Worm (Caenorhabditis elegans): ENCODE measurements around the gene K06H7.1.

- TF ChIP-seq him-1 (tag; optimal IDR thresholded peaks at IDR 0.05) = no peak
- TF ChIP-seq dao-5 (tag; optimal IDR thresholded peaks at IDR 0.05) = no peak
- TF ChIP-seq W03F9.2 (tag; optimal IDR thresholded peaks at IDR 0.05) = no peak
Observed at ce11 chrIII:8098116-8098515, 1.0 kb upstream of the K06H7.1 start, which contains the start of gene K06H7.8.
